Fruit fly (Drosophila melanogaster) Kc167 (cell line): ENCODE results near the gene futsch.

Source experiments
- Myc ChIP-seq: fragments of >200 bp; optimal IDR thresholded peaks from 2 replicates; lab custom pipeline; 2017; ENCODE audit warnings: missing external identifiers
- Sin3A ChIP-seq: fragments of >200 bp; optimal IDR thresholded peaks from 2 replicates; lab custom pipeline; 2018; ENCODE audit warnings: missing external identifiers
- h ChIP-seq: fragments of >200 bp; optimal IDR thresholded peaks from 3 replicates; lab custom pipeline; 2018; ENCODE audit warnings: missing external identifiers
- insv ChIP-seq: fragments of >200 bp; optimal IDR thresholded peaks from 3 replicates; lab custom pipeline; 2018; ENCODE audit warnings: missing external identifiers
- psq ChIP-seq: fragments of >200 bp; optimal IDR thresholded peaks from 2 replicates; lab custom pipeline; 2017; ENCODE audit warnings: missing external identifiers
- ttk ChIP-seq: sonication (Bioruptor generic); optimal IDR thresholded peaks from 2 replicates; lab custom pipeline; 2017; ENCODE audit warnings: missing external identifiers

futsch gene

DNA sequence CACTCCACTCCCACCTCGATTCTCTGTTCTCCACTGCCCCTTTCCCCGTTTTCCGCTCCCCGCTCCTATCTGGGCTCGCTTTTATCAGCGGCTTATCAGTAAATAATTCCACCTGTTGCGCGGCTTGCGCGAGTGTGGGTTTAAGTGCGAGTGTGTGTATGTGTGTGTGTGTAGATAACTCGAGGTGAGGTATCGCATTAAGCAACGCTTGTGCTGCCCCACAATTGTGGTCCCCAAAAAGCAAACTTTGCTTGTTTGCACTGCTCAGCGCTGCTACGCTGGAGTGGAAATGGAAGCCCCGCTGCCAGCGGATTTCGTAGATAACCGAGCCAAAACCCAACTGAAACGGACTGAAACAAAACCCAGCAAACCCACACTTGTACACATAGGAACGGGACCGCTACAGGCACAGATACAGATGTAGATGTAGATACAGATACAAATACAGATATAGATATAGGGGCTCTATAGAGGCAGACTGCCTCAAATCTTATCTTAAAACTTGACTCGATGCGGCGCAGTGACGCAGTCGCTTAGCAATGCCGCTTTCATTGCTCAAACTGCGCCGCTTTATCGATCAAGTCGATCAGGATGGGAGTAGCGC lies 21.6 kb upstream of the futsch start:
- TF ChIP-seq insv (no peak), Myc (lab: Kevin White, UChicago) (no peak), Sin3A (lab: Kevin White, UChicago) (no peak), psq (lab: Kevin White, UChicago) (no peak), ttk (lab: Kevin White, UChicago) (no peak), h (lab: Kevin White, UChicago) (no peak)

dm6 chrX:1388148-1388703 lies 20.6 kb upstream of the futsch start:
- TF ChIP-seq psq (lab: Kevin White, UChicago) (no peak), Sin3A (lab: Kevin White, UChicago) (no peak), h (lab: Kevin White, UChicago) (no peak), insv (no peak), ttk (lab: Kevin White, UChicago) (no peak)

dm6 chrX:1392875-1393274 lies 16.0 kb upstream of the futsch start, which contains the start of gene Rilpl:
Rilpl (plus strand) TSS chrX:1393054.
- TF ChIP-seq insv (no peak), h (lab: Kevin White, UChicago) (no peak), psq (lab: Kevin White, UChicago) (no peak), Sin3A (lab: Kevin White, UChicago) (no peak), ttk (lab: Kevin White, UChicago) (no peak), Myc (lab: Kevin White, UChicago) (no peak)

dm6 chrX:1397649-1398454 lies 11.0 kb upstream of the futsch start:
- TF ChIP-seq Myc (lab: Kevin White, UChicago) (no peak), ttk (lab: Kevin White, UChicago) (no peak), h (lab: Kevin White, UChicago) (no peak), Sin3A (lab: Kevin White, UChicago) (no peak)

DNA sequence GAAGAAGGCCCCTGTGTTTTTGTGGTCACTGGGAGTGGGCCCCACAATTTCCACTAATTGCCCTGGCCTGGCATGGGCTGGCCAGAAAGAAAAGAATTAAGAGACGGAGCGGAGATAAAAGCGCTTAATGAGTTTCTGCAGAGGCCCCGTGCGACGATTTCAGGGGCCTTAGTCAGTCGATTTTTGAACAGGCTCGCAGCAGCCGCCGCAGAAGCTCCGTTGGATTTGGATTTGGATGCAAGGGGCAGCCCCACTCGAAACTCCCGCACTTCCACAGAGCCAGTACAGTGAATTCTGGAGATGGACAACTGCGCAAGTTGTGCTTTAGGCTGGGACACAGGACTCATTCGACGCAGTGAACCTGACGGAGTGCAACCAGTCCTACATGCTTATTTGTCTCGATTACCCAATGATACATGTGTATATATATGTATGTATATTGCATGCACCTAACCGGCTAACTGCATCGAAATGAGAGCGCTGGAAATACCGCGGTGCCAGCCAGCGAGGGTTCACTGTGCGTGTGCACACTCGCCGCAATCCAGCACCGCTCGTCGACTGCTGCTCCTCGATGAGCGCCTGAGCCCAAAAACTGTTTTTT lies 10.3 kb upstream of the futsch start:
- TF ChIP-seq Myc (lab: Kevin White, UChicago) (no peak), ttk (lab: Kevin White, UChicago) (no peak), insv (no peak), h (lab: Kevin White, UChicago) (no peak), psq (lab: Kevin White, UChicago) (no peak), Sin3A (lab: Kevin White, UChicago) (no peak)

DNA sequence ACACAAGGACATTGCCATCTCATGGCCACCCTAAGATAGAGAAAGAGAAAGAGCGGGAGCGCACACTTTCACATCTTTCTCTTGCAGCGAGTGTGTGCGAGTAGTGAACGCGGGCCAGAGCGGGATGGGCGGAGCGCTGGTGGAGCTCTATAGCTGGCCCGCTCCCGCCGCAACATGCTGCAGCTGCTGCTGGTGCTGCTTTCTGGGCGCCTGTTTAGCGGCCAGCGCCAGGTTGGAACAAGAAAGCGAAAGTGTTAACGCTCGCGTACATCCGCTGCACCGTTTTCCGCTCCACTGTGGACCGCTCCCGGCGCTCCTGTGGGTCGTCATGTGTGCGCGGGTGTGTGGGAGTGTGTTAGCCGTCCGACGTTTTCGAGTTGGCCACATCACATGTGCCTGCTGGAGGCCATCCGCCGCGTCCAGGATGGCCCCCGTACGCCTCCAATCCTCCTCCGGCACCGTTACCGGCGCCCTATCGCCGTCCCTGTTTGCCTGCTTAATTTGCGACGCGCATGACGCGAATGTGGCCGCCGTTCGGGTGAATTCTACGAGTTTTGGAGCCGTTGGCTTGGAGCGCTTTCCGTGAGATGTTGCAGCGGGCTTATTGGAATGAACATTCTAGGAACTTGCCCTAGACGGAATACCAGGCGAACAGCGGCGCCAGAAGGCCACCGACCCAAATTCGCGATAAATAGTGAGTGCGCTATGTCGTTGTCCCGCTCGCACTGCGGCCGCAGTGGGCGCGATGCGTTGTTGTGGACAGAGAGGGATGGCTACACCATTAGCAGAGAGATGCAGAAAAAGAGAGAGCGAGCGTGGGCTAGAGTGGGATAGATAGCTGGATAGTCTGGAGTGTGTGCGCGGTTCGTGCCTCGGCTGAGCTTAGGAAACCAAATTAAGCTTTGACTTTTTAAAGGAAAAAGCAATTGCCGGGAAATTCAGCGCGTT lies 9.5 kb upstream of the futsch start:
- TF ChIP-seq h (lab: Kevin White, UChicago) (no peak), psq (lab: Kevin White, UChicago) (no peak), ttk (lab: Kevin White, UChicago) (no peak), Sin3A (lab: Kevin White, UChicago) (no peak), Myc (lab: Kevin White, UChicago) (no peak), insv (no peak)

- TF ChIP-seq Myc (lab: Kevin White, UChicago), result no peak
- no peak for TF ChIP-seq insv
- no peak for TF ChIP-seq h (lab: Kevin White, UChicago)
- no peak for TF ChIP-seq psq (lab: Kevin White, UChicago)
- TF ChIP-seq Sin3A (lab: Kevin White, UChicago), result no peak
- no peak for TF ChIP-seq ttk (lab: Kevin White, UChicago)
These were observed 3.9 kb upstream of the futsch start for dm6 chrX:1405012-1405411.

dm6 chrX:1405779-1406178 lies 3.1 kb upstream of the futsch start:
- TF ChIP-seq psq (lab: Kevin White, UChicago) (no peak), h (lab: Kevin White, UChicago) (no peak), Sin3A (lab: Kevin White, UChicago) (no peak)

dm6 chrX:1407683-1408082 lies 1.2 kb upstream of the futsch start:
- TF ChIP-seq h (lab: Kevin White, UChicago) (no peak), ttk (lab: Kevin White, UChicago) (no peak), insv (no peak)

- no peak for TF ChIP-seq insv
- TF ChIP-seq Myc (lab: Kevin White, UChicago), result no peak
- TF ChIP-seq psq (lab: Kevin White, UChicago), result no peak
- TF ChIP-seq h (lab: Kevin White, UChicago), result no peak
- no peak for TF ChIP-seq ttk (lab: Kevin White, UChicago)
- no peak for TF ChIP-seq Sin3A (lab: Kevin White, UChicago)
These were observed 1.4 kb downstream of the futsch start for dm6 chrX:1410312-1410711.
